Worm (Caenorhabditis elegans) whole organism, mixed stage, embryonic: ENCODE results near the gene Y37E11B.2.

Source experiments
- M03D4.4 ChIP-seq: sonication (generic microtip); optimal IDR thresholded peaks from 2 replicates; lab custom pipeline; 2017; ENCODE audit warnings: mild to moderate bottlenecking, missing genetic modification characterization, missing compliant biosample characterization
- bed-3 ChIP-seq: fragments of 200-800 bp; sonication (Bioruptor generic); optimal IDR thresholded peaks from 3 replicates; lab custom pipeline; 2018; ENCODE audit warnings: mild to moderate bottlenecking, missing genetic modification characterization, moderate library complexity, missing compliant biosample characterization
- ceh-39 ChIP-seq: fragments of 150-350 bp; optimal IDR thresholded peaks from 2 replicates; lab custom pipeline; 2014; ENCODE audit warnings: missing biosample characterization, missing genetic modification characterization
- lsy-2 ChIP-seq: fragments of 150-350 bp; optimal IDR thresholded peaks from 2 replicates; lab custom pipeline; 2014; ENCODE audit warnings: missing biosample characterization, missing genetic modification characterization
- mep-1 ChIP-seq: fragments of 150-350 bp; optimal IDR thresholded peaks from 2 replicates; lab custom pipeline; 2017; ENCODE audit warnings: missing biosample characterization, missing genetic modification reagents, missing genetic modification characterization, inconsistent platforms
- nhr-2 ChIP-seq: fragments of 150-350 bp; optimal IDR thresholded peaks from 2 replicates; lab custom pipeline; 2014; ENCODE audit warnings: missing biosample characterization, missing genetic modification characterization
- nhr-237 ChIP-seq: fragments of 150-350 bp; optimal IDR thresholded peaks from 2 replicates; lab custom pipeline; 2014; ENCODE audit warnings: missing biosample characterization, missing genetic modification characterization
- nhr-28 ChIP-seq: fragments of 150-350 bp; optimal IDR thresholded peaks from 2 replicates; lab custom pipeline; 2014; ENCODE audit warnings: missing biosample characterization, missing genetic modification characterization
- nhr-76 ChIP-seq: sonication (generic microtip); optimal IDR thresholded peaks from 2 replicates; lab custom pipeline; 2017; ENCODE audit warnings: missing biosample characterization, missing genetic modification characterization
- unc-62 ChIP-seq: fragments of 150-350 bp; optimal IDR thresholded peaks from 2 replicates; lab custom pipeline; 2014; ENCODE audit warnings: missing biosample characterization, missing genetic modification reagents, missing genetic modification characterization
- ztf-11 ChIP-seq: fragments of 150-350 bp; optimal IDR thresholded peaks from 2 replicates; lab custom pipeline; 2014; ENCODE audit warnings: missing biosample characterization, missing genetic modification characterization

DNA sequence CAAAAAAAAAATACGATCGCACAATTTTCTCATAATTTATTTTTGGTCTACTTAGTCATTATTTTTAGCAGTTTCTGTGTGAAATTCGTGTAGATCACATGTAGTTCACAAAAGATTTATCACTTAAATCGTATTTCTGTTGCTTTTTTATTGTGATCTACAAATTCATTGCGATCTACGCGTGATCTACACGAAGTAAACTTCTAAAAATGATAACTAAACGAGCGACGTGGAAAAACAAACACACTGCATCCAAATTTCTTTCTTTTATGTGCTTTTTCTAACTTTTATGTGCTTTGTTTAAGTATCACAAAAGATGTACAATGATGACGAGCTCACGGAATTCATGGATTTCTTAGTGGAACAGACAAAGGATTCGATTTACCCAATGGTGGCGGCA, 38.4 kb upstream of the Y37E11B.2 start, which contains the start of gene B0212.3:
- no peak for TF ChIP-seq nhr-76
- TF ChIP-seq lsy-2 (tag; lab: Kevin White, UChicago) = no peak
- TF ChIP-seq nhr-2 = no peak
- no peak for TF ChIP-seq unc-62 (GFP tag; lab: Kevin White, UChicago)
- no peak for TF ChIP-seq nhr-237
- no peak for TF ChIP-seq mep-1
- no peak for TF ChIP-seq M03D4.4 (tag; lab: Kevin White, UChicago)
- TF ChIP-seq ztf-11 (tag; lab: Kevin White, UChicago) = no peak
- no peak for TF ChIP-seq ceh-39 (tag; lab: Kevin White, UChicago)
- no peak for TF ChIP-seq bed-3 (GFP tag; lab: Kevin White, UChicago)
- no peak for TF ChIP-seq nhr-28
